Worm (Caenorhabditis elegans): ENCODE measurements around the gene C35D10.12.
A peak's percentile ranks its signal among the peaks of the same experiment; 100 is the strongest.

Gene C35D10.12

ce11 chrIII:4875663-4876062, 1.1 kb upstream of the C35D10.12 start:
- TF ChIP-seq ZK337.2 (GFP tag; IDR thresholded peaks at IDR 0.05) = no peak
- peak; percentile 53; the same call in 1 of the 2 replicates for TF ChIP-seq hmg-1.1 (GFP tag; IDR thresholded peaks at IDR 0.05)
- peak in 1 of 2 experiments; percentile 77 for TF ChIP-seq unc-62 (GFP tag; optimal IDR thresholded peaks at IDR 0.05 in 1 of 2)
- TF ChIP-seq unc-62 (tag; optimal IDR thresholded peaks at IDR 0.05) = no peak

- TF ChIP-seq ceh-28 (tag; optimal IDR thresholded peaks at IDR 0.05) = no peak
- no peak for TF ChIP-seq skn-1 (tag; optimal IDR thresholded peaks at IDR 0.05)
- TF ChIP-seq aha-1 (tag) = peak; percentile 96
Measured at ce11 chrIII:4873395-4873794, 1.2 kb downstream of the C35D10.12 start.

DNA sequence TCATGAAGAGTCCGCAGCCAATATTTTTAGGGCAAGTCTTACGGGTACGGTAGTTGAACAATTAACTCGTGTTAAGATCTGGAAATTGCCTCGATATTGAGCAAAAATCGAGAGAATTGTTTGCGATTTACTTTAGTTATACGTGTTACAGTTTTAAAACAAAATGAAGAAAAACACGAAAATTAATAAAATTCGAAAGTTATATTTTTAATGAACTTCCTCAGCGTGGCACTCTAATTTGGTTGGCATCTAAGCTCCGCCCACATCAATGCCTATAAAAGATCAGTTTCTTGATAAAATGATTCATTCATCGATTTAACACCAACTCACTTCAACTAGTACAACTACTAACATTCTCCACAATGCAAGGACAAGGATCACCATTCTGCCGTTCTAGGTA, 4.1 kb downstream of the C35D10.12 start, which contains the start of gene gipc-1:
Gene gipc-1 (plus strand): TSS at position 301 of the 400 bp plus-strand sequence.
- TF ChIP-seq spr-3 (GFP tag; optimal IDR thresholded peaks at IDR 0.05) (no peak), nhr-28 (tag; optimal IDR thresholded peaks at IDR 0.05) (no peak), nhr-77 (tag; optimal IDR thresholded peaks at IDR 0.05) (no peak), lin-15B (tag; optimal IDR thresholded peaks at IDR 0.05) (no peak), snpc-4 (tag; optimal IDR thresholded peaks at IDR 0.05) (no peak), nhr-25 (tag; optimal IDR thresholded peaks at IDR 0.05; ENCODE audit: borderline replicate concordance, insufficient read depth) (no peak), lir-3 (tag; optimal IDR thresholded peaks at IDR 0.05) (no peak), fos-1 (tag; optimal IDR thresholded peaks at IDR 0.05) (no peak), pha-4 (GFP tag; IDR thresholded peaks at IDR 0.05) (no peak), pha-4 (tag; optimal IDR thresholded peaks at IDR 0.05) (no peak), dve-1 (tag; optimal IDR thresholded peaks at IDR 0.05; ENCODE audit: insufficient read depth) (no peak), mdl-1 (tag; optimal IDR thresholded peaks at IDR 0.05) (no peak), vab-7 (GFP tag; IDR thresholded peaks at IDR 0.05) (no peak), daf-16 (GFP tag; optimal IDR thresholded peaks at IDR 0.05) (no peak), daf-16 (tag; optimal IDR thresholded peaks at IDR 0.05) (no peak), F49E8.2 (tag; optimal IDR thresholded peaks at IDR 0.05; ENCODE audit: borderline replicate concordance) (no peak)

- TF ChIP-seq mdl-1 (tag; optimal IDR thresholded peaks at IDR 0.05) (no peak), zip-11 (GFP tag; IDR thresholded peaks at IDR 0.05) (no peak), daf-19 (GFP tag; conservative IDR thresholded peaks at IDR 0.05) (no peak), duxl-1 (tag; optimal IDR thresholded peaks at IDR 0.05; ENCODE audit: poor library complexity) (no peak), nhr-111 (GFP tag; optimal IDR thresholded peaks at IDR 0.05) (no peak), ceh-20 (GFP tag; IDR thresholded peaks at IDR 0.05) (no peak), F49E8.2 (tag; optimal IDR thresholded peaks at IDR 0.05; ENCODE audit: borderline replicate concordance) (no peak), dmd-8 (GFP tag; IDR thresholded peaks at IDR 0.05) (no peak), F26F4.8 (GFP tag; conservative IDR thresholded peaks at IDR 0.05) (no peak), spr-3 (GFP tag; optimal IDR thresholded peaks at IDR 0.05) (no peak), zag-1 (tag; optimal IDR thresholded peaks at IDR 0.05) (no peak)
Measured at ce11 chrIII:4868643-4869042, 5.9 kb downstream of the C35D10.12 start, which contains the start of the genes msd-4 and C35D10.3. Gene msd-4 (minus strand): TSS chrIII:4868743. Gene C35D10.3 (plus strand): TSS chrIII:4868921.

ce11 chrIII:4866762-4867161, 7.8 kb downstream of the C35D10.12 start, which contains the start of gene C35D10.17:
Gene C35D10.17 (plus strand): TSS chrIII:4867062.
- no peak for TF ChIP-seq ceh-44 (GFP tag; IDR thresholded peaks at IDR 0.05)
- no peak for TF ChIP-seq D1046.2 (GFP tag; IDR thresholded peaks at IDR 0.05)
- TF ChIP-seq ztf-7 (tag; optimal IDR thresholded peaks at IDR 0.05) = no peak
- TF ChIP-seq zfp-3 (GFP tag; conservative IDR thresholded peaks at IDR 0.05) = no peak
- TF ChIP-seq dve-1 (tag; optimal IDR thresholded peaks at IDR 0.05; ENCODE audit: insufficient read depth) = no peak
- TF ChIP-seq sdz-12 (GFP tag; optimal IDR thresholded peaks at IDR 0.05) = no peak
- TF ChIP-seq lir-3 (tag; optimal IDR thresholded peaks at IDR 0.05) = no peak
- TF ChIP-seq zip-2 (tag; optimal IDR thresholded peaks at IDR 0.05) = no peak
- TF ChIP-seq duxl-1 (tag; optimal IDR thresholded peaks at IDR 0.05; ENCODE audit: poor library complexity) = no peak
- no peak for TF ChIP-seq F49E8.2 (tag; optimal IDR thresholded peaks at IDR 0.05; ENCODE audit: borderline replicate concordance)
- no peak for TF ChIP-seq lin-39 (tag; optimal IDR thresholded peaks at IDR 0.05)
- no peak for TF ChIP-seq pha-4 (GFP tag; IDR thresholded peaks at IDR 0.05)
- TF ChIP-seq pha-4 (tag; optimal IDR thresholded peaks at IDR 0.05) = no peak
- TF ChIP-seq aha-1 (tag) = no peak
- TF ChIP-seq spr-1 (tag; optimal IDR thresholded peaks at IDR 0.05) = no peak
- TF ChIP-seq egl-43 (GFP tag; IDR thresholded peaks at IDR 0.05) = no peak
- TF ChIP-seq dmd-9 (GFP tag; IDR thresholded peaks at IDR 0.05) = no peak
- no peak for TF ChIP-seq hlh-30 (tag; optimal IDR thresholded peaks at IDR 0.05; ENCODE audit: insufficient read depth)
- TF ChIP-seq mep-1 (tag; optimal IDR thresholded peaks at IDR 0.05) = no peak
- TF ChIP-seq unc-62 (GFP tag; optimal IDR thresholded peaks at IDR 0.05 in 1 of 2) = no peak
- no peak for TF ChIP-seq unc-62 (tag; optimal IDR thresholded peaks at IDR 0.05)
